Worm (Caenorhabditis elegans) whole organism, L3 larva: Measurements from ENCODE around the gene K09E9.1.

ENCODE experiments used
- ZK546.5 ChIP-seq: sonication (generic microtip); optimal IDR thresholded peaks from 2 replicates; lab custom pipeline; 2017; ENCODE audit warnings: missing biosample characterization, missing genetic modification characterization
- aly-2 ChIP-seq: fragments of 150-350 bp; optimal IDR thresholded peaks from 2 replicates; lab custom pipeline; 2014; ENCODE audit warnings: missing biosample characterization, missing genetic modification characterization
- ama-1 ChIP-seq: fragments of 150-350 bp; optimal IDR thresholded peaks from 2 replicates; lab custom pipeline; 2018
- elt-3 ChIP-seq, 3 experiments: fragments of 150-350 bp in 1 of 3; sonication (generic microtip) in 2 of 3; optimal IDR thresholded peaks; 2 replicates in 2 of 3; 4 replicates in 1 of 3; lab custom pipeline; 2014 to 2017; ENCODE audit warnings: missing biosample characterization in 3 of 3, missing genetic modification characterization in 3 of 3
- fos-1 ChIP-seq: fragments of 150-350 bp; optimal IDR thresholded peaks from 2 replicates; lab custom pipeline; 2014; ENCODE audit warnings: missing biosample characterization, missing genetic modification characterization
- jun-1 ChIP-seq: fragments of 150-350 bp; optimal IDR thresholded peaks from 2 replicates; lab custom pipeline; 2014; ENCODE audit warnings: missing biosample characterization, missing genetic modification reagents, missing genetic modification characterization
- lin-15B ChIP-seq: fragments of 150-350 bp; optimal IDR thresholded peaks from 2 replicates; lab custom pipeline; 2014; ENCODE audit warnings: missing biosample characterization, missing genetic modification characterization
- lin-39 ChIP-seq: fragments of 150-350 bp; optimal IDR thresholded peaks from 2 replicates; lab custom pipeline; 2018; ENCODE audit warnings: missing biosample characterization, missing genetic modification reagents, missing genetic modification characterization
- mdl-1 ChIP-seq: fragments of 150-350 bp; optimal IDR thresholded peaks from 2 replicates; lab custom pipeline; 2014; ENCODE audit warnings: missing biosample characterization, missing genetic modification characterization
- nhr-23 ChIP-seq: fragments of 150-350 bp; optimal IDR thresholded peaks from 2 replicates; lab custom pipeline; 2014; ENCODE audit warnings: missing biosample characterization, missing genetic modification reagents, missing genetic modification characterization
- pha-4 ChIP-seq: fragments of 150-350 bp; optimal IDR thresholded peaks from 2 replicates; lab custom pipeline; 2014; ENCODE audit warnings: missing biosample characterization, missing genetic modification reagents, missing genetic modification characterization
- pqm-1 ChIP-seq: fragments of 150-350 bp; optimal IDR thresholded peaks from 2 replicates; lab custom pipeline; 2017; ENCODE audit warnings: missing biosample characterization, missing genetic modification characterization, inconsistent platforms
- tbx-2 ChIP-seq: sonication (generic microtip); optimal IDR thresholded peaks from 2 replicates; lab custom pipeline; 2016; ENCODE audit warnings: mild to moderate bottlenecking, missing genetic modification characterization, missing compliant biosample characterization
- unc-62 ChIP-seq: fragments of 150-350 bp; sonication (generic microtip); optimal IDR thresholded peaks from 4 replicates; lab custom pipeline; 2014; ENCODE audit warnings: missing biosample characterization, missing genetic modification reagents, missing genetic modification characterization

DNA sequence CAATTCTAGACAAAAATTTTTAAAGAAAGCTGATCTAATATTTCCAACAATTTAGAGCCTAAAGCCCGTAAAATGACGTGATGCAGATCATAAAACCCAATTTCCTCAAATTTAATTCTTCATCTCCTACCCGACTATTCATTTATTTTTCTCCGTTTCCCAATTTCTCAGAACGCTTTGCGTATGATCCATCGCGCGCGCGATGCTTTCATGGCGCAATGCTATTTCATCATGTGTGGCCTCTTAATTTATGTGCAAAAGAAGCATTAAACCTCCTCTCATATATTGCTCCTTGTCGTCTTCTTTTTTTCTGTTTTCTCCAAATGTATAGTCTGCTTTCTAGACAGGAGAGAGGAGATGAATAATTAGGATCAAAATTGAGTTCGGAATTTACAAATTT, 48.4 kb downstream of the K09E9.1 start:
- no peak for TF ChIP-seq nhr-23 (tag; lab: Kevin White, UChicago)
- no peak for TF ChIP-seq pqm-1 (tag; lab: Kevin White, UChicago)
- no peak for TF ChIP-seq tbx-2 (tag; lab: Kevin White, UChicago)
- no peak for TF ChIP-seq elt-3 (tag; optimal IDR thresholded peaks at IDR 0.05; lab: Kevin White, UChicago)
- TF ChIP-seq mdl-1 (tag; lab: Kevin White, UChicago): no peak
- no peak for TF ChIP-seq pha-4
- TF ChIP-seq ama-1 (lab: Kevin White, UChicago): no peak
- no peak for TF ChIP-seq ZK546.5 (tag; lab: Kevin White, UChicago)
- TF ChIP-seq aly-2 (tag; lab: Kevin White, UChicago): no peak
- TF ChIP-seq fos-1 (tag; lab: Kevin White, UChicago): no peak
- no peak for TF ChIP-seq lin-15B (tag; lab: Kevin White, UChicago)
- no peak for TF ChIP-seq lin-39 (tag; lab: Kevin White, UChicago)
- no peak for TF ChIP-seq unc-62 (GFP tag; lab: Kevin White, UChicago)
- TF ChIP-seq jun-1 (tag; lab: Kevin White, UChicago): no peak
